6 worm cellular contexts compared by ENCODE assay signal in genomic region chrX:2836770-2837169, ce11.
TF ChIP-seq lines count a peak whose summit lies in the region.

No protein-coding gene starts in this region.

TF ChIP-seq in whole organism, L1 larva, 84 proteins besides CTCF, POLR2A, EP300 and RAD21:
- no peak for TF ChIP-seq vab-15 (tag; optimal IDR thresholded peaks at IDR 0.05; lab: Kevin White, UChicago)
- TF ChIP-seq mep-1 (tag; optimal IDR thresholded peaks at IDR 0.05; lab: Kevin White, UChicago) = no peak
- TF ChIP-seq tbx-2 (tag; optimal IDR thresholded peaks at IDR 0.05; lab: Kevin White, UChicago) = no peak
- no peak for TF ChIP-seq nhr-237 (tag; optimal IDR thresholded peaks at IDR 0.05; lab: Kevin White, UChicago)
- TF ChIP-seq elt-2 (tag; optimal IDR thresholded peaks at IDR 0.05; lab: Kevin White, UChicago) = peak; percentile 42
- no peak for TF ChIP-seq nhr-84 (tag; optimal IDR thresholded peaks at IDR 0.05; lab: Kevin White, UChicago)
- no peak for TF ChIP-seq lin-15B (tag; optimal IDR thresholded peaks at IDR 0.05; lab: Kevin White, UChicago)
- TF ChIP-seq pqm-1 (tag; optimal IDR thresholded peaks at IDR 0.05; lab: Kevin White, UChicago) = peak; percentile 73
- TF ChIP-seq egl-27 (tag; optimal IDR thresholded peaks at IDR 0.05; lab: Kevin White, UChicago) = no peak
- TF ChIP-seq tlp-1 (tag; optimal IDR thresholded peaks at IDR 0.05; lab: Kevin White, UChicago) = peak; percentile 2
- no peak for TF ChIP-seq fkh-4 (tag; optimal IDR thresholded peaks at IDR 0.05; lab: Kevin White, UChicago; ENCODE audit: borderline replicate concordance)
- no peak for TF ChIP-seq efl-1 (optimal IDR thresholded peaks at IDR 0.05; lab: Kevin White, UChicago)
- peak in 1 of 2 experiments; percentile 74 for TF ChIP-seq efl-1 (GFP tag; optimal IDR thresholded peaks at IDR 0.05 in 1 of 2; lab: Kevin White, UChicago)

TF ChIP-seq in whole organism, L2 larva, 48 proteins besides CTCF, POLR2A, EP300 and RAD21:
- TF ChIP-seq gmeb-1 (tag; optimal IDR thresholded peaks at IDR 0.05; lab: Kevin White, UChicago) = no peak
- no peak for TF ChIP-seq sma-3 (GFP tag; optimal IDR thresholded peaks at IDR 0.05; lab: Kevin White, UChicago)
- TF ChIP-seq fos-1 (tag; optimal IDR thresholded peaks at IDR 0.05; lab: Kevin White, UChicago) = peak; percentile 56
- peak; percentile 55 for TF ChIP-seq sma-9 (GFP tag; optimal IDR thresholded peaks at IDR 0.05; lab: Kevin White, UChicago)
- no peak for TF ChIP-seq sma-9 (tag; optimal IDR thresholded peaks at IDR 0.05; lab: Kevin White, UChicago)

TF ChIP-seq in whole organism, L3 larva, 47 proteins besides CTCF, POLR2A, EP300 and RAD21:
- TF ChIP-seq pqm-1 (tag; optimal IDR thresholded peaks at IDR 0.05; lab: Kevin White, UChicago) = peak; percentile 71
- peak; percentile 85 for TF ChIP-seq elt-2 (tag; optimal IDR thresholded peaks at IDR 0.05; lab: Kevin White, UChicago)
- no peak for TF ChIP-seq egl-27 (tag; optimal IDR thresholded peaks at IDR 0.05; lab: Kevin White, UChicago)

TF ChIP-seq in whole organism, L4 larva, 104 proteins besides CTCF, POLR2A, EP300 and RAD21 (continues in another document):
- TF ChIP-seq fos-1 (tag; optimal IDR thresholded peaks at IDR 0.05; lab: Kevin White, UChicago) (no peak), rbr-2 (tag; optimal IDR thresholded peaks at IDR 0.05; lab: Kevin White, UChicago) (no peak), php-3 (GFP tag; IDR thresholded peaks at IDR 0.05; lab: Robert Waterston, UW) (peak; percentile 71), nhr-76 (tag; optimal IDR thresholded peaks at IDR 0.05; lab: Kevin White, UChicago) (no peak), tag-97 (GFP tag; IDR thresholded peaks at IDR 0.05; lab: Robert Waterston, UW) (no peak), T26A8.4 (GFP tag; IDR thresholded peaks at IDR 0.05; lab: Robert Waterston, UW) (no peak), zip-2 (tag; optimal IDR thresholded peaks at IDR 0.05; lab: Kevin White, UChicago) (no peak), lin-29 (GFP tag; IDR thresholded peaks at IDR 0.05; lab: Robert Waterston, UW) (no peak), ces-1 (GFP tag; optimal IDR thresholded peaks at IDR 0.05; lab: Kevin White, UChicago) (no peak), cey-2 (tag; optimal IDR thresholded peaks at IDR 0.05; lab: Kevin White, UChicago; ENCODE audit: borderline replicate concordance, insufficient read depth) (no peak), dmd-6 (GFP tag; IDR thresholded peaks at IDR 0.05; lab: Robert Waterston, UW) (peak; percentile 87), aha-1 (tag; lab: Kevin White, UChicago) (no peak), zag-1 (tag; optimal IDR thresholded peaks at IDR 0.05; lab: Kevin White, UChicago) (no peak), ceh-62 (tag; optimal IDR thresholded peaks at IDR 0.05; lab: Kevin White, UChicago) (no peak), ceh-44 (GFP tag; IDR thresholded peaks at IDR 0.05; lab: Robert Waterston, UW) (no peak), duxl-1 (tag; optimal IDR thresholded peaks at IDR 0.05; lab: Kevin White, UChicago; ENCODE audit: poor library complexity) (no peak), ama-1 (optimal IDR thresholded peaks at IDR 0.05; lab: Kevin White, UChicago) (no peak), F49E8.2 (tag; optimal IDR thresholded peaks at IDR 0.05; lab: Kevin White, UChicago; ENCODE audit: borderline replicate concordance) (no peak), unc-39 (tag; optimal IDR thresholded peaks at IDR 0.05; lab: Kevin White, UChicago) (no peak), lin-15B (tag; optimal IDR thresholded peaks at IDR 0.05; lab: Kevin White, UChicago) (no peak), daf-16 (GFP tag; optimal IDR thresholded peaks at IDR 0.05; lab: Kevin White, UChicago) (no peak), daf-16 (tag; optimal IDR thresholded peaks at IDR 0.05; lab: Kevin White, UChicago) (peak; percentile 59), hlh-11 (tag; optimal IDR thresholded peaks at IDR 0.05; lab: Kevin White, UChicago) (peak; percentile 61), daf-12 (tag; optimal IDR thresholded peaks at IDR 0.05; lab: Kevin White, UChicago) (no peak), mes-2 (tag; optimal IDR thresholded peaks at IDR 0.05; lab: Kevin White, UChicago; ENCODE audit: poor library complexity, severe bottlenecking) (no peak)

TF ChIP-seq in whole organism, late embryonic, 69 proteins besides CTCF, POLR2A, EP300 and RAD21:
- TF ChIP-seq ceh-30 (tag; optimal IDR thresholded peaks at IDR 0.05; lab: Kevin White, UChicago) (no peak), elt-2 (tag; optimal IDR thresholded peaks at IDR 0.05; lab: Kevin White, UChicago) (peak; percentile 44), ceh-2 (tag; optimal IDR thresholded peaks at IDR 0.05; lab: Kevin White, UChicago) (no peak), ceh-45 (GFP tag; IDR thresholded peaks at IDR 0.05; lab: Robert Waterston, UW) (no peak)
TF ChIP-seq in whole organism, late embryonic: peak in this region for 1.

TF ChIP-seq in whole organism, young adult, 124 proteins besides CTCF, POLR2A, EP300 and RAD21:
- TF ChIP-seq akir-1 (GFP tag; optimal IDR thresholded peaks at IDR 0.05; lab: Kevin White, UChicago) (no peak), nhr-80 (tag; optimal IDR thresholded peaks at IDR 0.05; lab: Kevin White, UChicago) (peak; percentile 78), atf-7 (tag; optimal IDR thresholded peaks at IDR 0.05; lab: Kevin White, UChicago) (peak; percentile 61), let-607 (tag; optimal IDR thresholded peaks at IDR 0.05; lab: Kevin White, UChicago) (peak in 1 of 2 experiments; percentile 33), ZK185.1 (tag; optimal IDR thresholded peaks at IDR 0.05; lab: Kevin White, UChicago; ENCODE audit: poor library complexity, severe bottlenecking) (peak; percentile 11), dox-1 (GFP tag; IDR thresholded peaks at IDR 0.05; lab: Robert Waterston, UW) (0 out of 2 replicates have a peak, but pooled peaks have one; percentile 45)
TF ChIP-seq in whole organism, young adult: peak in this region for 5.
